Worm (Caenorhabditis elegans): ENCODE data around the gene aagr-4.

The aagr-4 gene

ce11 chrX:487669-488068 lies 27.2 kb downstream of the aagr-4 start (continued):
- no peak for TF ChIP-seq hif-1 (tag; optimal IDR thresholded peaks at IDR 0.05)
- TF ChIP-seq aha-1 (tag), result peak; percentile 78
- peak; percentile 58; the same call in 1 of the 2 replicates for TF ChIP-seq F26F4.8 (GFP tag; conservative IDR thresholded peaks at IDR 0.05)
- TF ChIP-seq attf-4 (tag; optimal IDR thresholded peaks at IDR 0.05), result no peak
- no peak for TF ChIP-seq nhr-102 (tag; optimal IDR thresholded peaks at IDR 0.05)
- TF ChIP-seq aly-2 (tag; optimal IDR thresholded peaks at IDR 0.05), result no peak
- no peak for TF ChIP-seq nhr-42 (GFP tag; IDR thresholded peaks at IDR 0.05)
- TF ChIP-seq hmg-1.1 (GFP tag; IDR thresholded peaks at IDR 0.05), result 0 out of 2 replicates have a peak, but pooled peaks have one; percentile 16
- TF ChIP-seq nhr-11 (tag; optimal IDR thresholded peaks at IDR 0.05), result no peak
- TF ChIP-seq sdz-12 (GFP tag; optimal IDR thresholded peaks at IDR 0.05), result no peak
- peak; percentile 21 for TF ChIP-seq lin-13 (GFP tag; optimal IDR thresholded peaks at IDR 0.05)
- TF ChIP-seq T20F7.1 (GFP tag; optimal IDR thresholded peaks at IDR 0.05), result no peak

DNA sequence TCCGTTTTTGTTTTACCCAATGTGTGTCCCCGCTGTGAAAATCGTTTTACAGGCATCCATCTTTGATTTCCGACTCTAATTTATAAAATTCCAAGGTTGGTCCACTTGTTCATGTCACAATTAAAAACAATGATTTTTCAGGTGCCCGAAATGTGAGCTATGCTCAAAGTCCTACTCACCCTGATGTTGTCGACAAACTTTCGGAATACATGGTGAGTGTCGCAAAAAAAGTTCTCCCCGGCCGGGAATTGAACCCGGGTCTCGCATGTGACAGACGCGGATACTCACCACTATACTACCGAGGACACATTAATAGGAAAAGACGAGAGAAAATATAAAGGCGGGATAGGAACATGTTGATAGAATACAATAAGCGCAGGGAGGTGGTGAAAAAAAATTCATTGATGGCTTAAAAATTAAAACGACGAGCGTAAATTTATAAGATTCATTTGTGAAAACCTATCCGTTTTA lies 29.2 kb downstream of the aagr-4 start, which contains the start of gene egl-17:
Gene egl-17, plus strand, starts transcription at position 51 of the 471 bp plus-strand sequence.
- TF ChIP-seq hlh-11 (tag; optimal IDR thresholded peaks at IDR 0.05) (peak; percentile 67), attf-4 (tag; optimal IDR thresholded peaks at IDR 0.05) (no peak), Y75B8A.6 (GFP tag; IDR thresholded peaks at IDR 0.05) (peak; percentile 84), aly-2 (tag; optimal IDR thresholded peaks at IDR 0.05) (no peak), madf-5 (GFP tag; IDR thresholded peaks at IDR 0.05) (peak; percentile 90 to 95), lin-1 (GFP tag; IDR thresholded peaks at IDR 0.05) (peak; percentile 82), tra-1 (GFP tag; IDR thresholded peaks at IDR 0.05) (peak; percentile 94), nhr-28 (tag; optimal IDR thresholded peaks at IDR 0.05) (peak; percentile 29), dmd-8 (GFP tag; IDR thresholded peaks at IDR 0.05) (peak; percentile 91), zip-11 (GFP tag; IDR thresholded peaks at IDR 0.05) (0 out of 2 replicates have a peak, but pooled peaks have one; percentile 63), rbr-2 (tag; optimal IDR thresholded peaks at IDR 0.05) (peak; percentile 81), ceh-82 (tag; optimal IDR thresholded peaks at IDR 0.05) (no peak), T20F7.1 (GFP tag; optimal IDR thresholded peaks at IDR 0.05) (peak; percentile 57), nhr-76 (tag; optimal IDR thresholded peaks at IDR 0.05) (no peak), dmd-9 (GFP tag; IDR thresholded peaks at IDR 0.05) (peak; percentile 68; the same call in 1 of the 2 replicates), ceh-44 (GFP tag; IDR thresholded peaks at IDR 0.05) (peak; percentile 77), lin-29 (GFP tag; IDR thresholded peaks at IDR 0.05) (peak; percentile 82), nhr-25 (tag; optimal IDR thresholded peaks at IDR 0.05; ENCODE audit: borderline replicate concordance, insufficient read depth) (peak; percentile 20), zip-2 (tag; optimal IDR thresholded peaks at IDR 0.05) (peak; percentile 2), mxl-3 (GFP tag; optimal IDR thresholded peaks at IDR 0.05) (peak; percentile 73), fos-1 (tag; optimal IDR thresholded peaks at IDR 0.05) (no peak), ceh-28 (tag; optimal IDR thresholded peaks at IDR 0.05) (no peak), unc-62 (GFP tag; optimal IDR thresholded peaks at IDR 0.05 in 1 of 2) (peak in 1 of 2 experiments; percentile 65), unc-62 (tag; optimal IDR thresholded peaks at IDR 0.05) (no peak), nhr-102 (tag; optimal IDR thresholded peaks at IDR 0.05) (no peak), tag-97 (GFP tag; IDR thresholded peaks at IDR 0.05) (no peak), ceh-62 (tag; optimal IDR thresholded peaks at IDR 0.05) (no peak), nhr-11 (tag; optimal IDR thresholded peaks at IDR 0.05) (peak; percentile 11), zfp-3 (GFP tag; conservative IDR thresholded peaks at IDR 0.05) (peak; percentile 78), F44E2.7 (GFP tag; IDR thresholded peaks at IDR 0.05) (peak; percentile 94), zag-1 (tag; optimal IDR thresholded peaks at IDR 0.05) (no peak), Y105C5A.15 (GFP tag; IDR thresholded peaks at IDR 0.05) (peak; percentile 92), nhr-48 (tag; optimal IDR thresholded peaks at IDR 0.05) (peak; percentile 79), nhr-10 (tag; optimal IDR thresholded peaks at IDR 0.05) (no peak), ZK546.5 (tag; optimal IDR thresholded peaks at IDR 0.05) (no peak), T26A8.4 (GFP tag; IDR thresholded peaks at IDR 0.05) (peak; percentile 90; the same call in 1 of the 2 replicates), ceh-32 (tag; optimal IDR thresholded peaks at IDR 0.05; ENCODE audit: poor library complexity) (peak; percentile 33), skn-1 (tag; optimal IDR thresholded peaks at IDR 0.05) (no peak), sdz-12 (GFP tag; optimal IDR thresholded peaks at IDR 0.05) (peak; percentile 13), fkh-10 (GFP tag; optimal IDR thresholded peaks at IDR 0.05) (peak; percentile 19), pha-4 (GFP tag; IDR thresholded peaks at IDR 0.05) (no peak; the same call in 1 of the 2 replicates), pha-4 (tag; optimal IDR thresholded peaks at IDR 0.05) (no peak), F37D6.2 (tag; optimal IDR thresholded peaks at IDR 0.05) (peak; percentile 65), vab-7 (GFP tag; IDR thresholded peaks at IDR 0.05) (peak; percentile 97)

Measured in whole organism, L4 larva.